Worm (Caenorhabditis elegans): ENCODE results near the gene miga-1.

miga-1 gene

ce11 chrV:12404544-12404943 is 3.9 kb upstream of the miga-1 start, which contains the start of gene K01D12.9:
K01D12.9 (minus strand) TSS chrV:12404644.
- TF ChIP-seq blmp-1 (tag; optimal IDR thresholded peaks at IDR 0.05) (no peak), snpc-4 (tag; optimal IDR thresholded peaks at IDR 0.05) (no peak), mep-1 (tag; optimal IDR thresholded peaks at IDR 0.05) (no peak), unc-39 (tag; optimal IDR thresholded peaks at IDR 0.05) (no peak), unc-120 (tag; optimal IDR thresholded peaks at IDR 0.05; ENCODE audit: poor library complexity, severe bottlenecking) (no peak), nhr-237 (tag; optimal IDR thresholded peaks at IDR 0.05) (no peak), ceh-39 (tag; optimal IDR thresholded peaks at IDR 0.05) (no peak), mab-5 (tag; optimal IDR thresholded peaks at IDR 0.05) (no peak), lin-13 (tag; optimal IDR thresholded peaks at IDR 0.05) (no peak), lsy-2 (tag; optimal IDR thresholded peaks at IDR 0.05) (no peak)

- no peak for TF ChIP-seq lin-32 (GFP tag; optimal IDR thresholded peaks at IDR 0.05)
- TF ChIP-seq bed-3 (GFP tag; optimal IDR thresholded peaks at IDR 0.05): no peak
- TF ChIP-seq blmp-1 (tag; optimal IDR thresholded peaks at IDR 0.05): no peak
- no peak for TF ChIP-seq cnd-1 (tag; optimal IDR thresholded peaks at IDR 0.05)
- TF ChIP-seq lsy-2 (tag; optimal IDR thresholded peaks at IDR 0.05): no peak
- no peak for TF ChIP-seq mep-1 (tag; optimal IDR thresholded peaks at IDR 0.05)
- TF ChIP-seq hlh-1 (tag; optimal IDR thresholded peaks at IDR 0.05): no peak
- TF ChIP-seq elt-3 (tag; optimal IDR thresholded peaks at IDR 0.05): no peak
Observed at ce11 chrV:12402355-12402754, 1.7 kb upstream of the miga-1 start, which contains the start of gene K01D12.8. K01D12.8 (plus strand) TSS chrV:12402655.

- TF ChIP-seq unc-62 (GFP tag; optimal IDR thresholded peaks at IDR 0.05) (no peak), mab-5 (tag; optimal IDR thresholded peaks at IDR 0.05) (no peak), ztf-11 (tag; optimal IDR thresholded peaks at IDR 0.05) (no peak), lsy-2 (tag; optimal IDR thresholded peaks at IDR 0.05) (no peak), nhr-28 (tag; optimal IDR thresholded peaks at IDR 0.05) (no peak), nhr-12 (tag; optimal IDR thresholded peaks at IDR 0.05) (no peak), sptf-1 (tag; optimal IDR thresholded peaks at IDR 0.05) (no peak), hlh-1 (tag; optimal IDR thresholded peaks at IDR 0.05) (no peak), nhr-237 (tag; optimal IDR thresholded peaks at IDR 0.05) (no peak), ceh-39 (tag; optimal IDR thresholded peaks at IDR 0.05) (no peak), lin-13 (tag; optimal IDR thresholded peaks at IDR 0.05) (no peak), zip-8 (tag; optimal IDR thresholded peaks at IDR 0.05) (no peak), drap-1 (GFP tag; optimal IDR thresholded peaks at IDR 0.05) (no peak), elt-1 (tag; optimal IDR thresholded peaks at IDR 0.05; ENCODE audit: borderline replicate concordance, insufficient read depth) (no peak)
Observed at ce11 chrV:12401383-12401782, 724 bp upstream of the miga-1 start, which contains the start of gene K01D12.7. K01D12.7 (minus strand) TSS chrV:12401483.

ce11 chrV:12397545-12397944 is 3.1 kb downstream of the miga-1 start, which contains the start of gene K01D12.5:
K01D12.5 (plus strand) TSS chrV:12397845.
- no peak for TF ChIP-seq ceh-39 (tag; optimal IDR thresholded peaks at IDR 0.05)
- TF ChIP-seq elt-1 (tag; optimal IDR thresholded peaks at IDR 0.05; ENCODE audit: borderline replicate concordance, insufficient read depth): no peak
- no peak for TF ChIP-seq mls-2 (tag; optimal IDR thresholded peaks at IDR 0.05)
- TF ChIP-seq elt-3 (tag; optimal IDR thresholded peaks at IDR 0.05): no peak
- TF ChIP-seq nhr-28 (tag; optimal IDR thresholded peaks at IDR 0.05): no peak
- no peak for TF ChIP-seq pha-4 (tag; optimal IDR thresholded peaks at IDR 0.05)
- no peak for TF ChIP-seq unc-120 (tag; optimal IDR thresholded peaks at IDR 0.05; ENCODE audit: poor library complexity, severe bottlenecking)
- TF ChIP-seq lin-32 (GFP tag; optimal IDR thresholded peaks at IDR 0.05): no peak
- no peak for TF ChIP-seq sptf-1 (tag; optimal IDR thresholded peaks at IDR 0.05)
- TF ChIP-seq M03D4.4 (tag; optimal IDR thresholded peaks at IDR 0.05): no peak

ce11 chrV:12395699-12396098 is 5.0 kb downstream of the miga-1 start, which contains the start of gene twk-14:
twk-14 (minus strand) TSS chrV:12395706.
- no peak for TF ChIP-seq cnd-1 (tag; optimal IDR thresholded peaks at IDR 0.05)
- no peak for TF ChIP-seq ceh-83 (GFP tag; optimal IDR thresholded peaks at IDR 0.05)
- no peak for TF ChIP-seq elt-1 (tag; optimal IDR thresholded peaks at IDR 0.05; ENCODE audit: borderline replicate concordance, insufficient read depth)
- no peak for TF ChIP-seq ces-1 (GFP tag; optimal IDR thresholded peaks at IDR 0.05)
- no peak for TF ChIP-seq mls-2 (tag; optimal IDR thresholded peaks at IDR 0.05)
- no peak for TF ChIP-seq nhr-237 (tag; optimal IDR thresholded peaks at IDR 0.05)
- no peak for TF ChIP-seq unc-62 (GFP tag; optimal IDR thresholded peaks at IDR 0.05)
- TF ChIP-seq ceh-43 (GFP tag; optimal IDR thresholded peaks at IDR 0.05): no peak
- TF ChIP-seq pha-4 (tag; optimal IDR thresholded peaks at IDR 0.05): no peak
- no peak for TF ChIP-seq drap-1 (GFP tag; optimal IDR thresholded peaks at IDR 0.05)
- TF ChIP-seq sem-2 (GFP tag; optimal IDR thresholded peaks at IDR 0.05): no peak
- no peak for TF ChIP-seq unc-120 (tag; optimal IDR thresholded peaks at IDR 0.05; ENCODE audit: poor library complexity, severe bottlenecking)
- TF ChIP-seq nhr-28 (tag; optimal IDR thresholded peaks at IDR 0.05): no peak
- no peak for TF ChIP-seq flh-1 (GFP tag; optimal IDR thresholded peaks at IDR 0.05)
- no peak for TF ChIP-seq mab-5 (tag; optimal IDR thresholded peaks at IDR 0.05)
- TF ChIP-seq tbx-8 (GFP tag; optimal IDR thresholded peaks at IDR 0.05): no peak
- no peak for TF ChIP-seq M03D4.4 (tag; optimal IDR thresholded peaks at IDR 0.05)
- no peak for TF ChIP-seq zip-8 (tag; optimal IDR thresholded peaks at IDR 0.05)
- no peak for TF ChIP-seq lin-32 (GFP tag; optimal IDR thresholded peaks at IDR 0.05)
- no peak for TF ChIP-seq ceh-39 (tag; optimal IDR thresholded peaks at IDR 0.05)

Data from whole organism, mixed stage, embryonic.